Worm (Caenorhabditis elegans) whole organism, mixed stage, embryonic: ENCODE results near the gene aakb-1.

Experiments
- blmp-1 ChIP-seq: fragments of 150-350 bp; optimal IDR thresholded peaks from 2 replicates; lab custom pipeline; 2014; ENCODE audit warnings: missing biosample characterization, missing genetic modification characterization
- ceh-83 ChIP-seq: fragments of 200-800 bp; sonication (Bioruptor generic); optimal IDR thresholded peaks from 2 replicates; lab custom pipeline; 2018; ENCODE audit warnings: mild to moderate bottlenecking, missing genetic modification characterization, missing compliant biosample characterization
- lin-13 ChIP-seq: fragments of 150-350 bp; optimal IDR thresholded peaks from 2 replicates; lab custom pipeline; 2014; ENCODE audit warnings: missing biosample characterization, missing genetic modification characterization
- lin-32 ChIP-seq: fragments of 200-800 bp; sonication (Bioruptor generic); optimal IDR thresholded peaks from 2 replicates; lab custom pipeline; 2018; ENCODE audit warnings: mild to moderate bottlenecking, missing genetic modification characterization, missing compliant biosample characterization
- lsy-2 ChIP-seq: fragments of 150-350 bp; optimal IDR thresholded peaks from 2 replicates; lab custom pipeline; 2014; ENCODE audit warnings: missing biosample characterization, missing genetic modification characterization
- mep-1 ChIP-seq: fragments of 150-350 bp; optimal IDR thresholded peaks from 2 replicates; lab custom pipeline; 2017; ENCODE audit warnings: missing biosample characterization, missing genetic modification reagents, missing genetic modification characterization, inconsistent platforms
- mls-2 ChIP-seq: sonication (generic microtip); optimal IDR thresholded peaks from 2 replicates; lab custom pipeline; 2016; ENCODE audit warnings: mild to moderate bottlenecking, missing genetic modification characterization, moderate library complexity, missing compliant biosample characterization
- nhr-12 ChIP-seq: fragments of 150-350 bp; optimal IDR thresholded peaks from 2 replicates; lab custom pipeline; 2014; ENCODE audit warnings: missing biosample characterization, missing genetic modification characterization
- nhr-237 ChIP-seq: fragments of 150-350 bp; optimal IDR thresholded peaks from 2 replicates; lab custom pipeline; 2014; ENCODE audit warnings: missing biosample characterization, missing genetic modification characterization
- nhr-28 ChIP-seq: fragments of 150-350 bp; optimal IDR thresholded peaks from 2 replicates; lab custom pipeline; 2014; ENCODE audit warnings: missing biosample characterization, missing genetic modification characterization
- nhr-76 ChIP-seq: sonication (generic microtip); optimal IDR thresholded peaks from 2 replicates; lab custom pipeline; 2017; ENCODE audit warnings: missing biosample characterization, missing genetic modification characterization
- tbx-8 ChIP-seq: fragments of 200-800 bp; sonication (Bioruptor generic); optimal IDR thresholded peaks from 2 replicates; lab custom pipeline; 2018; ENCODE audit warnings: mild to moderate bottlenecking, missing genetic modification characterization, moderate library complexity, missing compliant biosample characterization
- unc-62 ChIP-seq: fragments of 150-350 bp; optimal IDR thresholded peaks from 2 replicates; lab custom pipeline; 2014; ENCODE audit warnings: missing biosample characterization, missing genetic modification reagents, missing genetic modification characterization
- ztf-11 ChIP-seq: fragments of 150-350 bp; optimal IDR thresholded peaks from 2 replicates; lab custom pipeline; 2014; ENCODE audit warnings: missing biosample characterization, missing genetic modification characterization

- TF ChIP-seq blmp-1 (tag; lab: Kevin White, UChicago) (no peak), ceh-83 (GFP tag; lab: Kevin White, UChicago) (no peak), ztf-11 (tag; lab: Kevin White, UChicago) (no peak), nhr-237 (tag; lab: Kevin White, UChicago) (no peak), mep-1 (tag; lab: Kevin White, UChicago) (no peak), lin-32 (GFP tag; lab: Kevin White, UChicago) (no peak), mls-2 (no peak), nhr-12 (tag; lab: Kevin White, UChicago) (no peak), nhr-76 (tag; lab: Kevin White, UChicago) (no peak), lsy-2 (tag; lab: Kevin White, UChicago) (no peak), nhr-28 (tag; lab: Kevin White, UChicago) (no peak), lin-13 (tag; lab: Kevin White, UChicago) (no peak), unc-62 (no peak), tbx-8 (GFP tag; lab: Kevin White, UChicago) (no peak)
These were observed 42.6 kb upstream of the aakb-1 start for ce11 chrX:13712992-13713391.
